Fruit fly (Drosophila melanogaster) whole organism, prepupa: Measurements from ENCODE around the gene Or83a.

Experiments
- CG10669 ChIP-seq: fragments of 200-800 bp; sonication (Bioruptor generic); optimal IDR thresholded peaks from 3 replicates; lab custom pipeline; 2018; ENCODE audit warnings: missing biosample characterization, mild to moderate bottlenecking, missing genetic modification characterization, moderate library complexity
- CG15336 ChIP-seq: fragments of 200-800 bp; sonication (Bioruptor generic); IDR thresholded peaks from 2 replicates; pipeline ENCODE4 v1.3.6; 2022; ENCODE audit warnings: missing biosample characterization, missing genetic modification characterization
- CG4318 ChIP-seq: fragments of 200-800 bp; sonication (Bioruptor generic); optimal IDR thresholded peaks from 3 replicates; lab custom pipeline; 2017; ENCODE audit warnings: missing biosample characterization, mild to moderate bottlenecking, missing genetic modification characterization
- CG8632 ChIP-seq: fragments of 200-800 bp; sonication (Bioruptor generic); optimal IDR thresholded peaks from 3 replicates; lab custom pipeline; 2016; ENCODE audit warnings: missing biosample characterization, missing genetic modification characterization
- Eip93F ChIP-seq: fragments of 200-800 bp; sonication (Bioruptor generic); optimal IDR thresholded peaks from 2 replicates; lab custom pipeline; 2016; ENCODE audit warnings: missing biosample characterization, mild to moderate bottlenecking, missing genetic modification characterization
- Ets96B ChIP-seq: fragments of 200-800 bp; optimal IDR thresholded peaks from 2 replicates; lab custom pipeline; 2019; ENCODE audit warnings: missing biosample characterization, mild to moderate bottlenecking, missing genetic modification characterization, moderate library complexity
- Hr4 ChIP-seq: fragments of 200-800 bp; sonication (Bioruptor generic); optimal IDR thresholded peaks from 3 replicates; lab custom pipeline; 2016; ENCODE audit warnings: missing biosample characterization, missing genetic modification characterization
- acj6 ChIP-seq: fragments of 200-800 bp; sonication (Bioruptor generic); optimal IDR thresholded peaks from 3 replicates; lab custom pipeline; 2016; ENCODE audit warnings: missing biosample characterization, missing genetic modification characterization
- cyc ChIP-seq: fragments of 200-800 bp; sonication (Bioruptor generic); optimal IDR thresholded peaks from 3 replicates; lab custom pipeline; 2016; ENCODE audit warnings: missing biosample characterization, missing genetic modification characterization
- esn ChIP-seq: fragments of 200-800 bp; sonication (Bioruptor generic); optimal IDR thresholded peaks from 2 replicates; lab custom pipeline; 2016; ENCODE audit warnings: missing biosample characterization, mild to moderate bottlenecking, missing genetic modification characterization, moderate library complexity

DNA sequence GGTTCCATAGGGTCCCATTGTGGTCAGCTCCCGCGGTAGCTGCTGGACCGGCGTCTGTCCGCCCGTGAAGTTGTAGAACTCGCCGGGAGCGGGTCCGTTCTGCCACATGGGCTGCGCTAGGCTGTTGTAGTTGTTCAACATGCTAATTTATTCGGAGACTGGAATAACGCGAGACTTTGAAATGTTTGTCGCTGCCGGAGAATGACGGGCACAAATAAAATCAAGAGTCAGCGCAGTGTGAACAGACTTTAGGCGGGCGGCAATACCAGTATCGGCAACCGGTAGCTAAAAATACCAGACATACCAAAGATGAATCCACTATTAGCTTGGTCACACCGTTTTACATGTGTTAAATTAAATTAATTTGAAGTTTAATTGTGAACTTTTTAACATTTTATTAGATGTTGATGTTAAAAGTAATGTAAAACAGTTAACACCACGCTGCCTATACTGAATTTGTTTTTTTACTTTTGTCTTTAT, 41.0 kb downstream of the Or83a start, which contains the start of gene Prosbeta7:
- TF ChIP-seq CG8632 (GFP tag; lab: Kevin White, UChicago) (no peak), CG4318 (GFP tag; lab: Kevin White, UChicago) (no peak), cyc (GFP tag; lab: Kevin White, UChicago) (no peak), acj6 (GFP tag; lab: Kevin White, UChicago) (no peak), Ets96B (tag; lab: Kevin White, UChicago) (no peak), CG10669 (GFP tag; lab: Kevin White, UChicago) (no peak), Eip93F (no peak), CG15336 (no peak), esn (GFP tag; lab: Kevin White, UChicago) (no peak), Hr4 (GFP tag; lab: Kevin White, UChicago) (no peak)
